Worm (Caenorhabditis elegans) whole organism, L4 larva: ENCODE data around the gene C24D10.6.

Experiments
- jun-1 ChIP-seq: fragments of 150-350 bp; optimal IDR thresholded peaks from 2 replicates; lab custom pipeline; 2014; ENCODE audit warnings: missing biosample characterization, missing genetic modification reagents, missing genetic modification characterization
- lin-1 ChIP-seq: fragments of 200-800 bp; sonication (Bioruptor generic); IDR thresholded peaks from 2 replicates; pipeline ENCODE4 v1.3.6; 2022; ENCODE audit warnings: missing genetic modification reagents, missing genetic modification characterization, missing compliant biosample characterization
- mxl-3 ChIP-seq: fragments of 200-800 bp; sonication (Bioruptor generic); optimal IDR thresholded peaks from 2 replicates; lab custom pipeline; 2018; ENCODE audit warnings: mild to moderate bottlenecking, missing genetic modification characterization, missing compliant biosample characterization
- nhr-42 ChIP-seq: fragments of 200-800 bp; sonication (Bioruptor generic); IDR thresholded peaks from 2 replicates; pipeline ENCODE4 v1.3.6; 2022; ENCODE audit warnings: missing genetic modification characterization, missing compliant biosample characterization
- nhr-6 ChIP-seq: fragments of 150-350 bp; optimal IDR thresholded peaks from 2 replicates; lab custom pipeline; 2014; ENCODE audit warnings: missing biosample characterization, missing genetic modification characterization
- set-16 ChIP-seq: fragments of 200-800 bp; sonication (Bioruptor generic); IDR thresholded peaks from 2 replicates; pipeline ENCODE4 v1.3.6; 2022; ENCODE audit warnings: missing genetic modification reagents, missing genetic modification characterization, missing compliant biosample characterization
- unc-62 ChIP-seq, 3 experiments: fragments of 150-350 bp in 1 of 3; sonication (generic microtip); optimal IDR thresholded peaks in 2 of 3; peaks in 1 of 3; 1 replicate in 1 of 3; 2 replicates in 2 of 3; lab custom pipeline; 2014 to 2017; ENCODE audit warnings: missing biosample characterization in 3 of 3, missing genetic modification characterization in 3 of 3, missing genetic modification reagents in 3 of 3, missing genotype in 1 of 3

ce11 chrIV:5202575-5202974, 42.5 kb upstream of the C24D10.6 start:
- TF ChIP-seq jun-1 (tag; lab: Kevin White, UChicago) (no peak), nhr-42 (GFP tag; lab: Robert Waterston, UW) (no peak), lin-1 (GFP tag; lab: Robert Waterston, UW) (no peak), nhr-6 (tag; lab: Kevin White, UChicago) (no peak), mxl-3 (GFP tag; lab: Kevin White, UChicago) (no peak), unc-62 (GFP tag; optimal IDR thresholded peaks at IDR 0.05 in 1 of 2; lab: Kevin White, UChicago) (peak in 1 of 2 experiments; percentile 67), unc-62 (tag; optimal IDR thresholded peaks at IDR 0.05; lab: Kevin White, UChicago) (no peak), set-16 (GFP tag; lab: Robert Waterston, UW) (no peak)
